Fruit fly (Drosophila melanogaster) whole organism, embryonic: ENCODE results near the gene CG2533.

Experiments used
- CG10147 ChIP-seq: fragments of 200-800 bp; sonication (Bioruptor generic); optimal IDR thresholded peaks from 2 replicates; lab custom pipeline; 2019; ENCODE audit warnings: missing biosample characterization, mild to moderate bottlenecking, missing genetic modification characterization, moderate library complexity
- CG10321 ChIP-seq: fragments of 200-800 bp; sonication (Bioruptor generic); IDR thresholded peaks from 2 replicates; pipeline ENCODE4 v1.3.6; 2022; ENCODE audit warnings: missing biosample characterization, missing genetic modification characterization
- CG12391 ChIP-seq: fragments of 200-800 bp; sonication (Bioruptor generic); optimal IDR thresholded peaks from 3 replicates; lab custom pipeline; 2018; ENCODE audit warnings: missing biosample characterization, mild to moderate bottlenecking, missing genetic modification characterization, moderate library complexity
- CG13123 ChIP-seq: fragments of 200-800 bp; sonication (Bioruptor generic); optimal IDR thresholded peaks from 2 replicates; lab custom pipeline; 2016; ENCODE audit warnings: missing biosample characterization, missing genetic modification characterization
- CG13296 ChIP-seq: fragments of 200-800 bp; sonication (Bioruptor generic); optimal IDR thresholded peaks from 3 replicates; lab custom pipeline; 2018; ENCODE audit warnings: missing biosample characterization, mild to moderate bottlenecking, missing genetic modification characterization
- CG13894 ChIP-seq: fragments of 200-800 bp; sonication (Bioruptor generic); optimal IDR thresholded peaks from 3 replicates; lab custom pipeline; 2018; ENCODE audit warnings: missing biosample characterization, mild to moderate bottlenecking, missing genetic modification characterization, moderate library complexity
- CG14710 ChIP-seq: fragments of 200-800 bp; sonication (Bioruptor generic); optimal IDR thresholded peaks from 3 replicates; lab custom pipeline; 2019; ENCODE audit warnings: missing biosample characterization, mild to moderate bottlenecking, missing genetic modification characterization, moderate library complexity
- CG15011 ChIP-seq: fragments of 200-800 bp; sonication (Bioruptor generic); optimal IDR thresholded peaks from 3 replicates; lab custom pipeline; 2018; ENCODE audit warnings: missing biosample characterization, mild to moderate bottlenecking, missing genetic modification characterization
- CG15479 ChIP-seq: fragments of 200-800 bp; sonication (Bioruptor generic); optimal IDR thresholded peaks from 3 replicates; lab custom pipeline; 2019; ENCODE audit warnings: missing biosample characterization, mild to moderate bottlenecking, missing genetic modification characterization, moderate library complexity
- CG16813 ChIP-seq: fragments of 200-800 bp; sonication (Bioruptor generic); IDR thresholded peaks from 3 replicates; pipeline ENCODE4 v1.3.6; 2022; ENCODE audit warnings: missing biosample characterization, missing genetic modification characterization; ENCODE audit not compliant: partially characterized antibody
- CG17328 ChIP-seq: fragments of 200-800 bp; sonication (Bioruptor generic); IDR thresholded peaks from 2 replicates; pipeline ENCODE4 v1.3.6; 2022; ENCODE audit warnings: missing biosample characterization, missing genetic modification characterization
- CG2199 ChIP-seq: fragments of 200-800 bp; sonication (Bioruptor generic); IDR thresholded peaks from 3 replicates; pipeline ENCODE4 v1.3.6; 2022; ENCODE audit warnings: missing biosample characterization, missing genetic modification characterization
- CG33213 ChIP-seq: fragments of 200-800 bp; sonication (Bioruptor generic); optimal IDR thresholded peaks from 3 replicates; lab custom pipeline; 2016; ENCODE audit warnings: missing biosample characterization, missing genetic modification characterization
- CG4424 ChIP-seq: fragments of 200-800 bp; sonication (Bioruptor generic); optimal IDR thresholded peaks from 3 replicates; lab custom pipeline; 2016; ENCODE audit warnings: missing biosample characterization, missing genetic modification characterization
- CG4617 ChIP-seq: fragments of 200-800 bp; sonication (Bioruptor generic); optimal IDR thresholded peaks from 3 replicates; lab custom pipeline; 2016; ENCODE audit warnings: missing biosample characterization, missing genetic modification characterization, borderline replicate concordance
- CG8281 ChIP-seq: fragments of 200-800 bp; sonication (Bioruptor generic); optimal IDR thresholded peaks from 2 replicates; lab custom pipeline; 2018; ENCODE audit warnings: missing biosample characterization, mild to moderate bottlenecking, missing genetic modification characterization, moderate library complexity
- CG8388 ChIP-seq: fragments of 200-800 bp; sonication (Bioruptor generic); optimal IDR thresholded peaks from 2 replicates; lab custom pipeline; 2019; ENCODE audit warnings: missing biosample characterization, mild to moderate bottlenecking, missing genetic modification characterization, moderate library complexity
- CG8478 ChIP-seq: fragments of >200 bp; optimal IDR thresholded peaks from 2 replicates; lab custom pipeline; 2018
- CG9817 ChIP-seq: fragments of 200-800 bp; sonication (Bioruptor generic); optimal IDR thresholded peaks from 2 replicates; lab custom pipeline; 2018; ENCODE audit warnings: missing biosample characterization, mild to moderate bottlenecking, missing genetic modification characterization, moderate library complexity
- Camta ChIP-seq: fragments of 200-800 bp; sonication (Bioruptor generic); optimal IDR thresholded peaks from 2 replicates; lab custom pipeline; 2016; ENCODE audit warnings: missing biosample characterization, missing genetic modification characterization
- Dfd ChIP-seq, 2 experiments: fragments of >200 bp; optimal IDR thresholded peaks; 2 replicates each; lab custom pipeline; 2017; ENCODE audit warnings: missing biosample characterization in 2 of 2, missing genetic modification characterization in 2 of 2
- Doc2 ChIP-seq: fragments of 200-800 bp; sonication (Bioruptor generic); IDR thresholded peaks from 2 replicates; pipeline ENCODE4 v1.3.6; 2022; ENCODE audit warnings: missing biosample characterization, missing genetic modification characterization
- E2f2 ChIP-seq: fragments of 200-800 bp; sonication (Bioruptor generic); IDR thresholded peaks from 2 replicates; pipeline ENCODE4 v1.3.6; 2022; ENCODE audit warnings: missing biosample characterization, missing genetic modification characterization
- Eip74EF ChIP-seq, 2 experiments: fragments of 200-800 bp in 1 of 2; fragments of >200 bp in 1 of 2; sonication (Bioruptor generic) in 1 of 2; optimal IDR thresholded peaks; 2 replicates each; lab custom pipeline; 2017 to 2019; ENCODE audit warnings: missing biosample characterization in 2 of 2, missing genetic modification characterization in 2 of 2, mild to moderate bottlenecking in 1 of 2, moderate library complexity in 1 of 2
- Hr3 ChIP-seq: fragments of 200-800 bp; sonication (Bioruptor generic); optimal IDR thresholded peaks from 3 replicates; lab custom pipeline; 2016; ENCODE audit warnings: missing biosample characterization, missing genetic modification characterization
- Hr39 ChIP-seq: fragments of >200 bp; optimal IDR thresholded peaks from 2 replicates; lab custom pipeline; 2017
- Hr51 ChIP-seq, 2 experiments: fragments of 200-800 bp; sonication (Bioruptor generic); optimal IDR thresholded peaks; 2 replicates in 1 of 2; 3 replicates in 1 of 2; lab custom pipeline; 2016 to 2018; ENCODE audit warnings: missing biosample characterization in 2 of 2, missing genetic modification characterization in 2 of 2, mild to moderate bottlenecking in 1 of 2, moderate library complexity in 1 of 2
- Max ChIP-seq: fragments of 200-800 bp; sonication (Bioruptor generic); optimal IDR thresholded peaks from 2 replicates; lab custom pipeline; 2016; ENCODE audit warnings: missing biosample characterization, mild to moderate bottlenecking, missing genetic modification characterization
- NC2β ChIP-seq: fragments of 200-800 bp; sonication (Bioruptor generic); optimal IDR thresholded peaks from 2 replicates; lab custom pipeline; 2016; ENCODE audit warnings: missing biosample characterization, missing genetic modification characterization
- NFAT ChIP-seq: fragments of 200-800 bp; sonication (Bioruptor generic); IDR thresholded peaks from 2 replicates; pipeline ENCODE4 v1.3.6; 2022; ENCODE audit warnings: missing biosample characterization, missing genetic modification characterization
- Oaz ChIP-seq: fragments of 200-800 bp; sonication (Bioruptor generic); IDR thresholded peaks from 2 replicates; pipeline ENCODE4 v1.3.6; 2022; ENCODE audit warnings: missing biosample characterization, missing genetic modification characterization
- Poxn ChIP-seq: fragments of 200-800 bp; sonication (Bioruptor generic); IDR thresholded peaks from 2 replicates; pipeline ENCODE4 v1.3.6; 2022; ENCODE audit warnings: missing biosample characterization, missing genetic modification characterization
- Ravus ChIP-seq: fragments of 200-800 bp; sonication (Bioruptor generic); IDR thresholded peaks from 2 replicates; pipeline ENCODE4 v1.3.6; 2022; ENCODE audit warnings: missing biosample characterization, missing genetic modification characterization
- Sry-β ChIP-seq: fragments of 200-800 bp; sonication (Bioruptor generic); optimal IDR thresholded peaks from 2 replicates; lab custom pipeline; 2018; ENCODE audit warnings: missing biosample characterization, mild to moderate bottlenecking, missing genetic modification characterization, moderate library complexity
- Vsx1 ChIP-seq: fragments of 200-800 bp; sonication (Bioruptor generic); optimal IDR thresholded peaks from 2 replicates; lab custom pipeline; 2017; ENCODE audit warnings: missing biosample characterization, mild to moderate bottlenecking, missing genetic modification characterization, missing genetic modification reagents
- cad ChIP-seq: fragments of >200 bp; optimal IDR thresholded peaks from 2 replicates; lab custom pipeline; 2017; ENCODE audit warnings: missing biosample characterization, missing genetic modification characterization
- cato ChIP-seq: fragments of 200-800 bp; sonication (Bioruptor generic); optimal IDR thresholded peaks from 2 replicates; lab custom pipeline; 2016; ENCODE audit warnings: missing biosample characterization, missing genetic modification characterization, borderline replicate concordance
- chm ChIP-seq: fragments of 200-800 bp; sonication (Bioruptor generic); IDR thresholded peaks from 2 replicates; pipeline ENCODE4 v1.3.6; 2022; ENCODE audit warnings: missing biosample characterization, missing genetic modification characterization
- dimm ChIP-seq: fragments of 200-800 bp; sonication (Bioruptor generic); IDR thresholded peaks from 2 replicates; pipeline ENCODE4 v1.3.6; 2022; ENCODE audit warnings: missing biosample characterization, missing genetic modification characterization
- hb ChIP-seq: fragments of 200-800 bp; sonication (Bioruptor generic); IDR thresholded peaks from 3 replicates; pipeline ENCODE4 v1.3.6; 2022; ENCODE audit warnings: missing biosample characterization, missing genetic modification characterization; ENCODE audit not compliant: partially characterized antibody
- ind ChIP-seq: fragments of 200-800 bp; sonication (Bioruptor generic); optimal IDR thresholded peaks from 3 replicates; lab custom pipeline; 2016; ENCODE audit warnings: missing biosample characterization, missing genetic modification characterization
- lmd ChIP-seq: fragments of 200-800 bp; sonication (Bioruptor generic); IDR thresholded peaks from 2 replicates; pipeline ENCODE4 v1.3.6; 2022; ENCODE audit warnings: missing biosample characterization, missing genetic modification characterization
- nerfin-1 ChIP-seq: fragments of 200-800 bp; sonication (Bioruptor generic); optimal IDR thresholded peaks from 3 replicates; lab custom pipeline; 2019; ENCODE audit warnings: missing biosample characterization, mild to moderate bottlenecking, missing genetic modification characterization, moderate library complexity
- p53 ChIP-seq: fragments of 200-800 bp; sonication (Bioruptor generic); optimal IDR thresholded peaks from 2 replicates; lab custom pipeline; 2016; ENCODE audit warnings: missing biosample characterization, missing genetic modification characterization
- pho ChIP-seq: fragments of 200-800 bp; sonication (Bioruptor generic); optimal IDR thresholded peaks from 2 replicates; lab custom pipeline; 2016; ENCODE audit warnings: missing biosample characterization, missing genetic modification characterization
- ro ChIP-seq: fragments of 200-800 bp; sonication (Bioruptor generic); IDR thresholded peaks from 2 replicates; pipeline ENCODE4 v1.3.6; 2022; ENCODE audit warnings: missing biosample characterization, missing genetic modification characterization
- salm ChIP-seq: fragments of 200-800 bp; sonication (Bioruptor generic); optimal IDR thresholded peaks from 2 replicates; lab custom pipeline; 2018; ENCODE audit warnings: missing biosample characterization, mild to moderate bottlenecking, missing genetic modification characterization
- sob ChIP-seq: fragments of 200-800 bp; sonication (Bioruptor generic); IDR thresholded peaks from 2 replicates; pipeline ENCODE4 v1.3.6; 2022; ENCODE audit warnings: missing biosample characterization, missing genetic modification characterization
- sug ChIP-seq: fragments of 200-800 bp; optimal IDR thresholded peaks from 2 replicates; lab custom pipeline; 2019; ENCODE audit warnings: missing biosample characterization, mild to moderate bottlenecking, missing genetic modification characterization, moderate library complexity
- tup ChIP-seq: fragments of 200-800 bp; sonication (Bioruptor generic); optimal IDR thresholded peaks from 2 replicates; lab custom pipeline; 2016; ENCODE audit warnings: missing biosample characterization, mild to moderate bottlenecking, missing genetic modification characterization, moderate library complexity
- unc-4 ChIP-seq: fragments of 200-800 bp; sonication (Bioruptor generic); IDR thresholded peaks from 2 replicates; pipeline ENCODE4 v1.3.6; 2022; ENCODE audit warnings: missing biosample characterization, missing genetic modification characterization; ENCODE audit not compliant: partially characterized antibody
- wor ChIP-seq: fragments of 200-800 bp; sonication (Bioruptor generic); IDR thresholded peaks from 2 replicates; pipeline ENCODE4 v1.3.6; 2022; ENCODE audit warnings: missing biosample characterization, missing genetic modification characterization

Gene CG2533

DNA sequence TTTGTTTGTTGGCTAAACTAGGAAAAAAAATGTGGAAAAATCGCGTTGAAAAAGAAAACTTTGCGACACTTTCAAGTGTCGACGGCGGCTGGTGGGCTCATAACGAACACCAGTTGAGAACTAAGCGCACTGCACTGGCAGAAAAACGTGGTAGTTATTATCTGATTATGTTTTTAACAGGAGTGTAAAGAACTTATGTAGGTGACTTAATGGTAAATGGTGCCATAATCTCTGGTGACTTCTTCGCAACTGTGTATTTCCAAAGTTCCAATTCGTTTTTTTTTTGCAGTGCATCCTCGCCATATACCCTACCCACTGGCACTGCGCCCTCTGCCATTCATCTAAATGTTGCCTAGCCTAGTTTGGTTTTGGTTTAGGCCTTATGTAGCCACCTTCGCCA is 49.0 kb upstream of the CG2533 start (continued):
- TF ChIP-seq CG12391 (no peak), Doc2 (GFP tag; lab: Robert Waterston, UW) (no peak), tup (no peak), Vsx1 (GFP tag; lab: Kevin White, UChicago) (no peak), Hr3 (GFP tag; lab: Kevin White, UChicago) (no peak), CG17328 (GFP tag; lab: Robert Waterston, UW) (no peak), Poxn (GFP tag; lab: Robert Waterston, UW) (no peak), NC2β (no peak), dimm (GFP tag; lab: Robert Waterston, UW) (no peak), CG8388 (no peak), ro (GFP tag; lab: Robert Waterston, UW) (no peak), CG13894 (tag; lab: Kevin White, UChicago) (no peak), CG13123 (GFP tag; lab: Kevin White, UChicago) (no peak), CG8478 (lab: Kevin White, UChicago) (no peak), CG15479 (GFP tag; lab: Kevin White, UChicago) (no peak), wor (GFP tag; lab: Robert Waterston, UW) (no peak), CG9817 (tag; lab: Kevin White, UChicago) (no peak), Ravus (GFP tag; lab: Robert Waterston, UW) (no peak), hb (GFP tag; lab: Robert Waterston, UW) (no peak), CG15011 (GFP tag; lab: Kevin White, UChicago) (no peak), sug (tag; lab: Kevin White, UChicago) (no peak), cato (no peak), Hr51 (GFP tag; optimal IDR thresholded peaks at IDR 0.05; lab: Kevin White, UChicago) (peak in 1 of 2 experiments; percentile 33), lmd (GFP tag; lab: Robert Waterston, UW) (peak; percentile 57), CG14710 (no peak), Hr39 (lab: Kevin White, UChicago) (no peak), CG13296 (GFP tag; lab: Kevin White, UChicago) (no peak), chm (no peak), ind (GFP tag; lab: Kevin White, UChicago) (peak; percentile 39), Max (GFP tag; lab: Kevin White, UChicago) (no peak), NFAT (GFP tag; lab: Robert Waterston, UW) (no peak), CG16813 (GFP tag; lab: Robert Waterston, UW) (no peak), CG10321 (no peak), Dfd (GFP tag; optimal IDR thresholded peaks at IDR 0.05; lab: Kevin White, UChicago) (no peak), CG4424 (peak; percentile 25), pho (GFP tag; lab: Kevin White, UChicago) (no peak), p53 (GFP tag; lab: Kevin White, UChicago) (no peak), cad (GFP tag; lab: Kevin White, UChicago) (no peak), CG33213 (GFP tag; lab: Kevin White, UChicago) (no peak), Oaz (GFP tag; lab: Robert Waterston, UW) (no peak), CG4617 (GFP tag; lab: Kevin White, UChicago) (no peak), CG8281 (no peak), CG2199 (no peak), Sry-β (GFP tag; lab: Kevin White, UChicago) (no peak), Eip74EF (GFP tag; optimal IDR thresholded peaks at IDR 0.05; lab: Kevin White, UChicago) (no peak), E2f2 (GFP tag; lab: Robert Waterston, UW) (no peak), sob (GFP tag; lab: Robert Waterston, UW) (0 out of 2 replicates have a peak, but pooled peaks have one; percentile 12), Camta (no peak), salm (tag; lab: Kevin White, UChicago) (no peak), CG10147 (GFP tag; lab: Kevin White, UChicago) (no peak), nerfin-1 (tag; lab: Kevin White, UChicago) (no peak), unc-4 (no peak)
